Worm (Caenorhabditis elegans): Measurements from ENCODE around the gene alh-8.

ce11 chrII:11731174-11731724 is 2.4 kb downstream of the alh-8 start:
- TF ChIP-seq flt-1 (GFP tag; IDR thresholded peaks at IDR 0.05) (no peak), ztf-23 (GFP tag; IDR thresholded peaks at IDR 0.05) (no peak), med-1 (GFP tag; optimal IDR thresholded peaks at IDR 0.05; ENCODE audit: insufficient read depth) (no peak)
